Fruit fly (Drosophila melanogaster) whole organism, wandering third instar larva: ENCODE data around the gene CG15160.

ENCODE experiments used
- CG9705 ChIP-seq: fragments of 200-800 bp; sonication (Bioruptor generic); optimal IDR thresholded peaks from 2 replicates; lab custom pipeline; 2018; ENCODE audit warnings: missing biosample characterization, mild to moderate bottlenecking, missing genetic modification characterization
- Dfd ChIP-seq: fragments of >200 bp; optimal IDR thresholded peaks from 2 replicates; lab custom pipeline; 2017; ENCODE audit warnings: missing biosample characterization, missing genetic modification characterization
- N ChIP-seq: fragments of >200 bp; optimal IDR thresholded peaks from 2 replicates; lab custom pipeline; 2018; ENCODE audit warnings: missing biosample characterization, missing external identifiers, missing genetic modification characterization
- OdsH ChIP-seq: fragments of 200-800 bp; sonication (Bioruptor generic); optimal IDR thresholded peaks from 2 replicates; lab custom pipeline; 2016; ENCODE audit warnings: missing biosample characterization, mild to moderate bottlenecking, missing genetic modification characterization
- Rel ChIP-seq, 2 experiments: fragments of 200-800 bp; sonication (Bioruptor generic) in 1 of 2; optimal IDR thresholded peaks; 2 replicates in 1 of 2; 3 replicates in 1 of 2; lab custom pipeline; 2016 to 2019; ENCODE audit warnings: mild to moderate bottlenecking in 2 of 2, missing biosample characterization in 2 of 2, missing genetic modification characterization in 2 of 2, moderate library complexity in 1 of 2
- br ChIP-seq: fragments of 200-800 bp; sonication (Bioruptor generic); optimal IDR thresholded peaks from 2 replicates; lab custom pipeline; 2016; ENCODE audit warnings: missing biosample characterization, missing genetic modification characterization
- ey ChIP-seq: fragments of 200-800 bp; sonication (Bioruptor generic); optimal IDR thresholded peaks from 2 replicates; lab custom pipeline; 2016; ENCODE audit warnings: missing biosample characterization, missing genetic modification characterization
- h ChIP-seq: fragments of 200-800 bp; sonication (Bioruptor generic); optimal IDR thresholded peaks from 3 replicates; lab custom pipeline; 2016; ENCODE audit warnings: missing biosample characterization, mild to moderate bottlenecking, missing genetic modification characterization
- lola ChIP-seq: fragments of >200 bp; optimal IDR thresholded peaks from 2 replicates; lab custom pipeline; 2017; ENCODE audit warnings: missing biosample characterization, missing genetic modification characterization
- pan ChIP-seq: fragments of >200 bp; optimal IDR thresholded peaks from 2 replicates; lab custom pipeline; 2017
- psq ChIP-seq: fragments of 200-800 bp; sonication (Bioruptor generic); optimal IDR thresholded peaks from 3 replicates; lab custom pipeline; 2017; ENCODE audit warnings: missing biosample characterization, mild to moderate bottlenecking, missing genetic modification characterization, moderate library complexity
- usp ChIP-seq: fragments of >200 bp; optimal IDR thresholded peaks from 2 replicates; lab custom pipeline; 2017; ENCODE audit warnings: missing biosample characterization, missing genetic modification characterization

- TF ChIP-seq ey (GFP tag; lab: Kevin White, UChicago) (no peak), psq (GFP tag; lab: Kevin White, UChicago) (no peak), usp (GFP tag; lab: Kevin White, UChicago) (no peak), CG9705 (no peak), lola (no peak), Rel (GFP tag; optimal IDR thresholded peaks at IDR 0.05; lab: Kevin White, UChicago) (no peak), Rel (tag; optimal IDR thresholded peaks at IDR 0.05; lab: Kevin White, UChicago) (no peak), Dfd (GFP tag; lab: Kevin White, UChicago) (no peak), OdsH (GFP tag; lab: Kevin White, UChicago) (no peak), N (GFP tag; lab: Kevin White, UChicago) (no peak), pan (lab: Kevin White, UChicago) (no peak), br (GFP tag; lab: Kevin White, UChicago) (no peak), h (GFP tag; lab: Kevin White, UChicago) (no peak)
These were observed 21.4 kb downstream of the CG15160 start, which contains the start of gene Atac2 for dm6 chr2L:18612106-18612505.
